Fruit fly (Drosophila melanogaster) Kc167 (cell line): ENCODE measurements around the gene SmydA-8.

Experiments used
- h ChIP-seq: fragments of >200 bp; optimal IDR thresholded peaks from 3 replicates; lab custom pipeline; 2018; ENCODE audit warnings: missing external identifiers
- ttk ChIP-seq: sonication (Bioruptor generic); optimal IDR thresholded peaks from 2 replicates; lab custom pipeline; 2017; ENCODE audit warnings: missing external identifiers

DNA sequence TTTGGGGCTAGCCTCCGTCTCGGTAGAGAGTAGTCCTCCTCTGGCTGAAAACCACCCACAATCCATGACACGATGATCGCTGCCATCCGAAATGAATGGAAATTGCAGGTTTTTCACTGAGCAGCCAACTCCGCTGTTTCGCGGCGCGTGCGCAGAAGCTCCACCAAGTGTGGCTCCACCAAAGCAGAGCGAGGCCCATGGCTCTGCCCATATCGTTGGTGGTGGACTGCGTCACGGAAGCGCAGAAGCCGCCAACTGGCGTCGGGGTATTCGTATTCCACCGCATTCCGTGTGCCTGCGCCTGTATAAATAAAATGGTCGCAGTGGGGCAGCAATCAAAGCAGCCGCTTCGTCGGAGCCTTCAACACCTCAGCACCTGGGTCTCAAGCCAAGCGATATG lies 9.8 kb upstream of the SmydA-8 start, which contains the start of gene CG14052:
- TF ChIP-seq h (lab: Kevin White, UChicago) (no peak), ttk (lab: Kevin White, UChicago) (no peak)
